Fruit fly (Drosophila melanogaster) whole organism, wandering third instar larva: ENCODE measurements around the gene PolH.

Source experiments
- CrebA ChIP-seq: fragments of 200-800 bp; sonication (Bioruptor generic); optimal IDR thresholded peaks from 2 replicates; lab custom pipeline; 2016; ENCODE audit warnings: missing biosample characterization, mild to moderate bottlenecking, missing genetic modification characterization, borderline replicate concordance
- Hr78 ChIP-seq: fragments of >200 bp; optimal IDR thresholded peaks from 2 replicates; lab custom pipeline; 2017; ENCODE audit warnings: missing biosample characterization, missing genetic modification characterization
- Jra ChIP-seq: sonication (Bioruptor generic); optimal IDR thresholded peaks from 2 replicates; lab custom pipeline; 2016; ENCODE audit warnings: missing biosample characterization, missing genetic modification characterization
- OdsH ChIP-seq: fragments of 200-800 bp; sonication (Bioruptor generic); optimal IDR thresholded peaks from 2 replicates; lab custom pipeline; 2016; ENCODE audit warnings: missing biosample characterization, mild to moderate bottlenecking, missing genetic modification characterization
- sage ChIP-seq: fragments of 200-800 bp; sonication (Bioruptor generic); optimal IDR thresholded peaks from 2 replicates; lab custom pipeline; 2016; ENCODE audit warnings: missing biosample characterization, mild to moderate bottlenecking, missing genetic modification characterization

- TF ChIP-seq Hr78 (no peak), CrebA (GFP tag; lab: Kevin White, UChicago) (no peak), sage (GFP tag; lab: Kevin White, UChicago) (no peak), OdsH (GFP tag; lab: Kevin White, UChicago) (no peak), Jra (GFP tag; lab: Kevin White, UChicago) (no peak)
Measured at dm6 chr3L:21892699-21893098, 48.9 kb downstream of the PolH start.
